Fruit fly (Drosophila melanogaster): ENCODE measurements around the gene CG7208.

CG7208 gene

DNA sequence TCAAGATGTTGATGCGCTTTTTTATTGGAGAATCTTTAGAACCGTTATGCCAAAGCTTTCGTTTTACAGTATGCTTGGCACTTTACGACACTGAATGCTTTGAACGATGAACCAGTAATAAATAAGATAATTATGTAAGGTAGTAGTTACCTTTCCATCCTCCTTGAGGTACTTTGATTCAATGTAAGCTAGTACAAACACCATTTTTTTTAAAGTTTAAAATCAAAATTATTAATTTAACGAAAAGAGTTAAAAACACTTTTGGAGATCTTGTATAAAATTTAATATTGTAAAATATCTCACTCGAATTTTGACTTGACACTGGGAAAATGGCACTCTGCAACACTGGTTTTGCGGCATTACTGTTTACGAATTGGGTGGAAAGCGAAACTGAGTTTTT lies at the start of gene CG7208, which contains the start of gene Arp5:
CG7208 (minus strand) TSS at position 331 of the 400 bp plus-strand sequence.
Arp5 (plus strand) TSS at position 114 of the 400 bp plus-strand sequence.
- TF ChIP-seq dsf (GFP tag; optimal IDR thresholded peaks at IDR 0.05; ENCODE audit: borderline replicate concordance) (peak; percentile 50), Hr83 (GFP tag; optimal IDR thresholded peaks at IDR 0.05; ENCODE audit: poor library complexity, severe bottlenecking) (peak; percentile 3), sv (GFP tag; optimal IDR thresholded peaks at IDR 0.05) (peak; percentile 57), Sp1 (GFP tag; optimal IDR thresholded peaks at IDR 0.05) (peak; percentile 65), sage (GFP tag; optimal IDR thresholded peaks at IDR 0.05) (no peak), CG9705 (GFP tag; optimal IDR thresholded peaks at IDR 0.05) (peak; percentile 47), Rel (GFP tag; optimal IDR thresholded peaks at IDR 0.05) (no peak), Rel (tag; optimal IDR thresholded peaks at IDR 0.05) (peak; percentile 24), Myc (optimal IDR thresholded peaks at IDR 0.05) (no peak), brk (GFP tag; optimal IDR thresholded peaks at IDR 0.05) (no peak), GATAd (GFP tag; optimal IDR thresholded peaks at IDR 0.05) (peak; percentile 44), N (GFP tag; optimal IDR thresholded peaks at IDR 0.05) (no peak), ey (GFP tag; optimal IDR thresholded peaks at IDR 0.05) (peak; percentile 74), pan (optimal IDR thresholded peaks at IDR 0.05) (no peak), Dfd (GFP tag; optimal IDR thresholded peaks at IDR 0.05) (no peak), Dif (GFP tag; optimal IDR thresholded peaks at IDR 0.05; ENCODE audit: partially characterized antibody) (no peak), Jra (GFP tag; optimal IDR thresholded peaks at IDR 0.05) (peak; percentile 65), rgr (GFP tag; optimal IDR thresholded peaks at IDR 0.05) (peak; percentile 81), Mio (GFP tag; optimal IDR thresholded peaks at IDR 0.05) (no peak), HLH106 (tag; optimal IDR thresholded peaks at IDR 0.05) (peak; percentile 70), foxo (GFP tag; optimal IDR thresholded peaks at IDR 0.05) (peak in 1 of 2 experiments; percentile 77), fru (GFP tag; optimal IDR thresholded peaks at IDR 0.05) (peak; percentile 70), psq (GFP tag; optimal IDR thresholded peaks at IDR 0.05) (peak; percentile 97), Hnf4 (GFP tag; optimal IDR thresholded peaks at IDR 0.05) (no peak), OdsH (GFP tag; optimal IDR thresholded peaks at IDR 0.05) (peak; percentile 76), h (GFP tag; optimal IDR thresholded peaks at IDR 0.05) (peak; percentile 92), br (GFP tag; optimal IDR thresholded peaks at IDR 0.05) (peak; percentile 56), Vsx2 (GFP tag; optimal IDR thresholded peaks at IDR 0.05; ENCODE audit: partially characterized antibody) (no peak), lola (GFP tag; optimal IDR thresholded peaks at IDR 0.05) (no peak), usp (GFP tag; optimal IDR thresholded peaks at IDR 0.05) (no peak)

DNA sequence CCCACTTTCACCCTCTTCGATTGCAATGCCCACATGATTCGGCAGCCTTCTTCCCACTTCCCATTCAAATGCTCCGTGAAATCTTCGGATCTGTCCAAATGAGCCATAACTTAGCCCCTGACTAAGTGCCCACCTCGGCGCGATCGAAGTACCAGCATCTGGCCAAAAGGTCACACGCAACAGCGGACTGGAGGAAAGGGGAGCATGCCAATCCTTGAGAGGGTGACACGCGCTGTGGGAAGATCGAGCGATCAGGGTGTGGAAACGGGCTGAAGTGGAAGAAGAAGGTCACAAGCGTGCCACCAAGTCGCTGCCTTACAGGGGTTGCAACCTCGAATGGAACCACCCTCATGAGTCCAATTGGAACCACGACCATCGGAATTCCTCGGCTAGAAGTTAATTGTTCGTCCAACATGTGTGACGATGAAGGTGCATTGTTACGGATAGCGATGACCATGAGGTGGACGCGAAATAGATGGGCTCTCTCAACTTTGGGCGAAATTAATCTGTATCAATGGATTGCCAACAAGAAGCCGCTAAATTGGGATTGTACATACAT lies 49.3 kb upstream of the CG7208 start:
- no peak for TF ChIP-seq HLH106 (tag; optimal IDR thresholded peaks at IDR 0.05)
- TF ChIP-seq Rel (GFP tag; optimal IDR thresholded peaks at IDR 0.05) = no peak
- no peak for TF ChIP-seq Rel (tag; optimal IDR thresholded peaks at IDR 0.05)
- TF ChIP-seq Hr83 (GFP tag; optimal IDR thresholded peaks at IDR 0.05; ENCODE audit: poor library complexity, severe bottlenecking) = no peak

DNA sequence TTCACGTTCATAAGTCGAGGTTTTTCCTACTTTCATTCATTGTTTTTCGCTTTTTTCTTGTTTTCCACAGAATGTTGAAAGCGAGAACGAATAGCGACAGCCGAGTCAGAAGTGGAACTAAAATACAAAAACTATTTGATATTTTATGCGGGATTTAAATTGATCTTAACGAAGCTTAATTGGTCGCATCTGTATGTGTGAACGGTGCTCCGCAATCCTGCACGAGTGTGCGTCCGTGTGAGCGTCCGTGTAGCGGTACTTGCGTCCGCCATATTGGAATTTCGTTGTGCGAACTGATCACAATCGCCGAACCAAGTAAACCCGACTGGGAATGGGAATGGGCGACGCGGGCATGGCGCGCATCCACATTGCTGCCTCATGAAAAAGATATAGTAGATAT lies 46.7 kb upstream of the CG7208 start:
- TF ChIP-seq psq (GFP tag; optimal IDR thresholded peaks at IDR 0.05) = no peak
- no peak for TF ChIP-seq CG9705 (GFP tag; optimal IDR thresholded peaks at IDR 0.05)
- no peak for TF ChIP-seq Hr83 (GFP tag; optimal IDR thresholded peaks at IDR 0.05; ENCODE audit: poor library complexity, severe bottlenecking)
- no peak for TF ChIP-seq woc (GFP tag; optimal IDR thresholded peaks at IDR 0.05)
- no peak for TF ChIP-seq GATAd (GFP tag; optimal IDR thresholded peaks at IDR 0.05)
- TF ChIP-seq dl (GFP tag; optimal IDR thresholded peaks at IDR 0.05; ENCODE audit: insufficient read depth in 1 of 2, partially characterized antibody in 2 of 2) = no peak
- TF ChIP-seq Vsx2 (GFP tag; optimal IDR thresholded peaks at IDR 0.05; ENCODE audit: partially characterized antibody) = no peak

DNA sequence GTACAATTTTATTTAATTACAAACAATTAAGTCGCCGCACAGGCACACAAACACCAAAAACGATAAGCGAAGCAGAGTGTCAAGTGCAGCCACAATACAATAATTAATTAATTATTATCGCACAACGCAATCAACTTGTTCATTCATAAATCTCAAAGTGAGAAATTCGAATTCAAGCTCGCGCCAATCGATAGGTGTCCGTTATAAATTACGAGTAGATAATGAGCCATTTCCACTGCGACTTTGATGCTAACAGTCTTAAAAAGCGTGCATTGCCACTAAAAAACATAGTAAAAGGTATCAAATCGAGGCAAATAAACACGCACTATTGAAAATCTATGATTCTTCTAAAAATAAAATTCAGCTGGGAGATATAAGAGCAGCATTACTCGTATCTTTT lies 44.7 kb upstream of the CG7208 start:
- TF ChIP-seq Sp1 (GFP tag; optimal IDR thresholded peaks at IDR 0.05) (no peak), dsf (GFP tag; optimal IDR thresholded peaks at IDR 0.05; ENCODE audit: borderline replicate concordance) (no peak), dl (GFP tag; optimal IDR thresholded peaks at IDR 0.05; ENCODE audit: insufficient read depth in 1 of 2, partially characterized antibody in 2 of 2) (no peak), Mio (GFP tag; optimal IDR thresholded peaks at IDR 0.05) (no peak), CG32264 (GFP tag; optimal IDR thresholded peaks at IDR 0.05) (no peak), CG9705 (GFP tag; optimal IDR thresholded peaks at IDR 0.05) (no peak), Hr78 (GFP tag; optimal IDR thresholded peaks at IDR 0.05) (no peak), ey (GFP tag; optimal IDR thresholded peaks at IDR 0.05) (no peak), Hnf4 (GFP tag; optimal IDR thresholded peaks at IDR 0.05) (no peak)
